Fruit fly (Drosophila melanogaster) Kc167 (cell line): ENCODE measurements around the gene LanB1.

ENCODE experiments used
- h ChIP-seq: fragments of >200 bp; optimal IDR thresholded peaks from 3 replicates; lab custom pipeline; 2018; ENCODE audit warnings: missing external identifiers
- insv ChIP-seq: fragments of >200 bp; optimal IDR thresholded peaks from 3 replicates; lab custom pipeline; 2018; ENCODE audit warnings: missing external identifiers
- psq ChIP-seq: fragments of >200 bp; optimal IDR thresholded peaks from 2 replicates; lab custom pipeline; 2017; ENCODE audit warnings: missing external identifiers
- ttk ChIP-seq: sonication (Bioruptor generic); optimal IDR thresholded peaks from 2 replicates; lab custom pipeline; 2017; ENCODE audit warnings: missing external identifiers

DNA sequence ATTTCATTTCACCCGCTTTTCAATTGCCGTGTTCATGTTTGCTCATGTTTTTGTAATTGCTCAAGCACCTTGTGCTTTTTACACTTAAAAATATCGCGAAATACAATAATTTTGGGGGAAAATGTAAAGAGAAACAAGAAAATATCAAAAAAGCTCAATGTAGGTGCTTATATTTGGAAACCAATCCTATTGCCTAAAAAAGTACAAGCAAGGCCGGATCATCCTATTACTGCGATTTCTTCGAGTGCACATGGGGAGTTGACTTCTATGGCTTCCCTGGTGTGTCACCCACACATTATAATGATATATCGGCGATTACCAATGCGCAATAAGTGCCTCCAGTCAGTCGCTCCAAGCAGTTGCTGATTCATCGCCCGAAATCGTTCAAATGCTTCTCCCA, 30.0 kb downstream of the LanB1 start:
- no peak for TF ChIP-seq psq (lab: Kevin White, UChicago)
- no peak for TF ChIP-seq ttk (lab: Kevin White, UChicago)
- no peak for TF ChIP-seq h (lab: Kevin White, UChicago)
- TF ChIP-seq insv (lab: Kevin White, UChicago), result no peak
